Fruit fly (Drosophila melanogaster) whole organism, adult: ENCODE data around the gene Tim8.

ENCODE experiments used
- CG14711 ChIP-seq: fragments of 200-800 bp; sonication (Bioruptor generic); optimal IDR thresholded peaks from 2 replicates; lab custom pipeline; 2018; ENCODE audit warnings: missing biosample characterization, mild to moderate bottlenecking, missing genetic modification characterization, moderate library complexity
- CG5204 ChIP-seq: fragments of 200-800 bp; sonication (Bioruptor generic); optimal IDR thresholded peaks from 2 replicates; lab custom pipeline; 2016; ENCODE audit warnings: missing biosample characterization, missing genetic modification characterization
- CG7101 ChIP-seq: fragments of 200-800 bp; sonication (Bioruptor generic); optimal IDR thresholded peaks from 2 replicates; lab custom pipeline; 2018; ENCODE audit warnings: missing biosample characterization, mild to moderate bottlenecking, missing genetic modification characterization, moderate library complexity
- Hr96 ChIP-seq: fragments of 200-800 bp; sonication (Bioruptor generic); optimal IDR thresholded peaks from 2 replicates; lab custom pipeline; 2016; ENCODE audit warnings: missing biosample characterization, missing genetic modification characterization
- cic ChIP-seq: fragments of 200-800 bp; sonication (Bioruptor generic); optimal IDR thresholded peaks from 2 replicates; lab custom pipeline; 2017; ENCODE audit warnings: missing biosample characterization, mild to moderate bottlenecking, missing genetic modification characterization, moderate library complexity
- pad ChIP-seq: fragments of 200-800 bp; sonication (Bioruptor generic); optimal IDR thresholded peaks from 3 replicates; lab custom pipeline; 2017; ENCODE audit warnings: missing biosample characterization, missing genetic modification characterization, mild to moderate bottlenecking, moderate library complexity, missing genetic modification reagents

DNA sequence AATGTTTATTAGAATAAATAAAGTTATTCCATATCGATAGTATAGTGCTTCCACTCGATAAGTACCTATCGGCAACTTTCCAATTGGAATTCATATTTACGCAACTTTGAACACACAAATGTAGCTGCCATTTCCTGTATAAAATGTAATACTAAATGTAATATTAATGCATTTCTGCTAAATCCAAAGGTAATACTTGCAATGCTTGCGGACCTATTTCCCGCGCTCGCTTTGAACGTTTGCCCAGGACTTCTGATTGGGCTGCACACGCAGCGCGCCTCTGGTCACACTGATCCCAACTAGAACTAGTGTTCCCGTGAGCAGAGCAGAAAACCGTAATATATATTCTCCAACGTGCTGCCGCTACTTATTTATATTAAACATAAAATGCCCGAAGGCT, 1.1 kb downstream of the Tim8 start, which contains the start of gene dlg1:
- no peak for TF ChIP-seq CG5204 (GFP tag; lab: Kevin White, UChicago)
- TF ChIP-seq CG14711 (tag; lab: Kevin White, UChicago), result no peak
- TF ChIP-seq Hr96 (GFP tag; lab: Kevin White, UChicago), result no peak
- TF ChIP-seq cic (GFP tag; lab: Kevin White, UChicago), result no peak
- TF ChIP-seq CG7101, result no peak
- no peak for TF ChIP-seq pad (GFP tag; lab: Kevin White, UChicago)
